Fruit fly (Drosophila melanogaster) whole organism, wandering third instar larva: Measurements from ENCODE around the gene CG3557.

Source experiments
- Hr78 ChIP-seq: fragments of >200 bp; optimal IDR thresholded peaks from 2 replicates; lab custom pipeline; 2017; ENCODE audit warnings: missing biosample characterization, missing genetic modification characterization
- Vsx2 ChIP-seq: fragments of 200-300, 225-300 bp; sonication (Bioruptor generic); optimal IDR thresholded peaks from 2 replicates; lab custom pipeline; 2018; ENCODE audit warnings: missing biosample characterization, missing genetic modification characterization; ENCODE audit not compliant: partially characterized antibody
- brk ChIP-seq: fragments of 200-800 bp; sonication (Bioruptor generic); optimal IDR thresholded peaks from 2 replicates; lab custom pipeline; 2016; ENCODE audit warnings: missing biosample characterization, mild to moderate bottlenecking, missing genetic modification characterization
- h ChIP-seq: fragments of 200-800 bp; sonication (Bioruptor generic); optimal IDR thresholded peaks from 3 replicates; lab custom pipeline; 2016; ENCODE audit warnings: missing biosample characterization, mild to moderate bottlenecking, missing genetic modification characterization
- psq ChIP-seq: fragments of 200-800 bp; sonication (Bioruptor generic); optimal IDR thresholded peaks from 3 replicates; lab custom pipeline; 2017; ENCODE audit warnings: missing biosample characterization, mild to moderate bottlenecking, missing genetic modification characterization, moderate library complexity

dm6 chr2L:2419913-2420312 is 34.3 kb upstream of the CG3557 start, which contains the start of gene CG34447:
- TF ChIP-seq brk (GFP tag; lab: Kevin White, UChicago) (no peak), h (GFP tag; lab: Kevin White, UChicago) (no peak), psq (no peak), Vsx2 (GFP tag; lab: Kevin White, UChicago) (no peak), Hr78 (GFP tag; lab: Kevin White, UChicago) (no peak)
